Fruit fly (Drosophila melanogaster): ENCODE measurements around the gene CG1529.

CG1529 gene

dm6 chrX:21080335-21080734 is 48.6 kb upstream of the CG1529 start (continued):
- TF ChIP-seq gfzf (GFP tag; optimal IDR thresholded peaks at IDR 0.05) (peak; percentile 13), usp (GFP tag; optimal IDR thresholded peaks at IDR 0.05) (no peak), CG4820 (GFP tag; optimal IDR thresholded peaks at IDR 0.05) (no peak), CG32767 (GFP tag; IDR thresholded peaks at IDR 0.05) (0 out of 2 replicates have a peak, but pooled peaks have one; percentile 25), Opbp (GFP tag; IDR thresholded peaks at IDR 0.05; ENCODE audit: partially characterized antibody) (no peak), fd64A (GFP tag; optimal IDR thresholded peaks at IDR 0.05) (no peak), croc (GFP tag; conservative IDR thresholded peaks at IDR 0.05) (no peak), Eip74EF (GFP tag; optimal IDR thresholded peaks at IDR 0.05) (no peak), Hmx (GFP tag; optimal IDR thresholded peaks at IDR 0.05) (no peak), CG6254 (GFP tag; optimal IDR thresholded peaks at IDR 0.05) (no peak), Neu2 (GFP tag; optimal IDR thresholded peaks at IDR 0.05; ENCODE audit: borderline replicate concordance) (no peak), cg (GFP tag; optimal IDR thresholded peaks at IDR 0.05) (no peak), CG11398 (GFP tag; optimal IDR thresholded peaks at IDR 0.05) (no peak), stwl (tag; optimal IDR thresholded peaks at IDR 0.05) (peak; percentile 70), HLH54F (GFP tag; optimal IDR thresholded peaks at IDR 0.05) (no peak), otp (GFP tag; IDR thresholded peaks at IDR 0.05) (no peak)

DNA sequence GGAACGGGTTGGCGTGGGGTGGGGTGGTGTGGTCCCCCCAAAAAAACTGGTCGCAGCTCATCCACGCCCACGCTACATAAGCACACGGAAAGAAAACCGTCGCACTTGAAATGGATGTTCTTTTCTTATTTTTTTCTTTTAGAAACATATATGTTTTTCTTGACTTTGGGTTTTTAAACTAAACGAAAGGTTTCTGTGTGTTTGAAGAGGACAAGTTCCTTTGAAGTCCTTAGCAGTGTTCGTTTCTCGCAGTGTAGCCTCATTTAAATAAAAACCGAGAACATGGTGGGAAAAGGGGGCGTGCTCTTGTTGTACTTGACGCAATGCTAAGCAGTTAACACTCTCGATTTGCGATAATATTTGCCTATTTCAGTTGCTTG is 42.6 kb upstream of the CG1529 start:
- no peak for TF ChIP-seq her (GFP tag; optimal IDR thresholded peaks at IDR 0.05)
- TF ChIP-seq CG32532 (GFP tag; IDR thresholded peaks at IDR 0.05) = 0 out of 2 replicates have a peak, but pooled peaks have one; percentile 13
- no peak for TF ChIP-seq corto (GFP tag; optimal IDR thresholded peaks at IDR 0.05)
- TF ChIP-seq Jarid2 (GFP tag; optimal IDR thresholded peaks at IDR 0.05) = no peak
- TF ChIP-seq CG8478 (optimal IDR thresholded peaks at IDR 0.05) = no peak
- no peak for TF ChIP-seq nerfin-1 (tag; optimal IDR thresholded peaks at IDR 0.05)
- TF ChIP-seq HmgD (GFP tag; optimal IDR thresholded peaks at IDR 0.05) = no peak
- no peak for TF ChIP-seq CG15696 (tag; optimal IDR thresholded peaks at IDR 0.05)
- peak in 1 of 2 experiments; percentile 13 for TF ChIP-seq bsh (GFP tag; optimal IDR thresholded peaks at IDR 0.05)
- TF ChIP-seq CG7963 (GFP tag; IDR thresholded peaks at IDR 0.05; ENCODE audit: partially characterized antibody) = no peak
- TF ChIP-seq Kr (GFP tag; optimal IDR thresholded peaks at IDR 0.05) = no peak
- peak; percentile 2 for TF ChIP-seq mam (GFP tag; optimal IDR thresholded peaks at IDR 0.05)
- peak; percentile 11 for TF ChIP-seq zfh2 (GFP tag; optimal IDR thresholded peaks at IDR 0.05)
- no peak for TF ChIP-seq Hr39 (optimal IDR thresholded peaks at IDR 0.05)
- TF ChIP-seq CG7839 (tag; optimal IDR thresholded peaks at IDR 0.05) = peak; percentile 27
- no peak for TF ChIP-seq sisA (GFP tag; IDR thresholded peaks at IDR 0.05)
- no peak for TF ChIP-seq kah (GFP tag; optimal IDR thresholded peaks at IDR 0.05)
- TF ChIP-seq Mad (GFP tag; optimal IDR thresholded peaks at IDR 0.05) = no peak
- no peak for TF ChIP-seq CG12744 (GFP tag; optimal IDR thresholded peaks at IDR 0.05)
- peak; percentile 42 for TF ChIP-seq CG2120 (GFP tag; optimal IDR thresholded peaks at IDR 0.05)
- TF ChIP-seq CG2712 (tag; optimal IDR thresholded peaks at IDR 0.05) = peak; percentile 6
- no peak for TF ChIP-seq CG10565 (GFP tag; optimal IDR thresholded peaks at IDR 0.05)
- no peak for TF ChIP-seq Sin3A (optimal IDR thresholded peaks at IDR 0.05)
- peak; percentile 4 for TF ChIP-seq CG30403 (GFP tag; optimal IDR thresholded peaks at IDR 0.05)
- peak; percentile 28 for TF ChIP-seq gem (tag; optimal IDR thresholded peaks at IDR 0.05)
- peak; percentile 21 for TF ChIP-seq slbo (GFP tag; IDR thresholded peaks at IDR 0.05)
- peak; percentile 83 for TF ChIP-seq Med (GFP tag)
- TF ChIP-seq Drgx (GFP tag; IDR thresholded peaks at IDR 0.05) = peak; percentile 85
- TF ChIP-seq CG6272 (GFP tag; IDR thresholded peaks at IDR 0.05) = no peak
- TF ChIP-seq ems (GFP tag; optimal IDR thresholded peaks at IDR 0.05) = no peak
- TF ChIP-seq cg (GFP tag; optimal IDR thresholded peaks at IDR 0.05) = no peak
- peak; percentile 90 for TF ChIP-seq Ets65A (GFP tag)
- no peak for TF ChIP-seq trh (GFP tag; optimal IDR thresholded peaks at IDR 0.05)
- TF ChIP-seq Ptx1 (GFP tag; IDR thresholded peaks at IDR 0.05) = peak; percentile 19; the same call in 1 of the 2 replicates
- peak; percentile 26 for TF ChIP-seq Dip3 (GFP tag; optimal IDR thresholded peaks at IDR 0.05)
- no peak for TF ChIP-seq Ravus (GFP tag; IDR thresholded peaks at IDR 0.05)
- TF ChIP-seq CG34376 (GFP tag; optimal IDR thresholded peaks at IDR 0.05) = no peak

Data from whole organism, embryonic.